Fruit fly (Drosophila melanogaster): ENCODE data around the gene lsn.
A peak's percentile ranks its signal among the peaks of the same experiment; 100 is the strongest.

lsn gene

dm6 chr3R:21838505-21838956 lies 26.4 kb upstream of the lsn start (continued):
- TF ChIP-seq CG2129 (GFP tag; IDR thresholded peaks at IDR 0.05; ENCODE audit: partially characterized antibody): no peak
- no peak for TF ChIP-seq ash1 (GFP tag; optimal IDR thresholded peaks at IDR 0.05)
- no peak for TF ChIP-seq Lim3 (GFP tag; IDR thresholded peaks at IDR 0.05)
- TF ChIP-seq CG15073 (GFP tag; optimal IDR thresholded peaks at IDR 0.05): no peak
- no peak for TF ChIP-seq ase (GFP tag; IDR thresholded peaks at IDR 0.05)
- no peak for TF ChIP-seq CG10274 (GFP tag; optimal IDR thresholded peaks at IDR 0.05)
- no peak for TF ChIP-seq exex (tag; optimal IDR thresholded peaks at IDR 0.05)
- no peak for TF ChIP-seq CG5180 (GFP tag; optimal IDR thresholded peaks at IDR 0.05)
- TF ChIP-seq zfh1 (GFP tag; IDR thresholded peaks at IDR 0.05): no peak
- no peak for TF ChIP-seq HmgZ (tag; optimal IDR thresholded peaks at IDR 0.05)
- TF ChIP-seq vvl (GFP tag; IDR thresholded peaks at IDR 0.05): peak; percentile 26; the same call in 1 of the 2 replicates
- TF ChIP-seq pfk (GFP tag; optimal IDR thresholded peaks at IDR 0.05): no peak
- TF ChIP-seq lbe (GFP tag; optimal IDR thresholded peaks at IDR 0.05): peak; percentile 24
- 0 out of 2 replicates have a peak, but pooled peaks have one; percentile 8 for TF ChIP-seq CG32767 (GFP tag; IDR thresholded peaks at IDR 0.05)
- 0 out of 2 replicates have a peak, but pooled peaks have one; percentile 11 for TF ChIP-seq ranshi (GFP tag; IDR thresholded peaks at IDR 0.05)
- no peak for TF ChIP-seq abd-A (tag; optimal IDR thresholded peaks at IDR 0.05)
- TF ChIP-seq CG10979 (tag; optimal IDR thresholded peaks at IDR 0.05): peak; percentile 13
- no peak for TF ChIP-seq CG30431 (GFP tag; optimal IDR thresholded peaks at IDR 0.05)
- TF ChIP-seq CG1602 (GFP tag; optimal IDR thresholded peaks at IDR 0.05): peak; percentile 8
- TF ChIP-seq ap (GFP tag; IDR thresholded peaks at IDR 0.05): no peak
- no peak for TF ChIP-seq CG12219 (GFP tag; optimal IDR thresholded peaks at IDR 0.05)
- no peak for TF ChIP-seq Bteb2 (GFP tag; optimal IDR thresholded peaks at IDR 0.05)
- TF ChIP-seq Deaf1 (tag; optimal IDR thresholded peaks at IDR 0.05): no peak
- TF ChIP-seq CoRest (tag; optimal IDR thresholded peaks at IDR 0.05): peak; percentile 58
- TF ChIP-seq CG9437 (GFP tag; optimal IDR thresholded peaks at IDR 0.05): peak; percentile 58
- TF ChIP-seq dysf (GFP tag; IDR thresholded peaks at IDR 0.05): peak; percentile 40; the same call in 1 of the 3 replicates
- TF ChIP-seq oc (tag; optimal IDR thresholded peaks at IDR 0.05): no peak
- no peak for TF ChIP-seq CG3726 (GFP tag; IDR thresholded peaks at IDR 0.05)
- peak; percentile 46 for TF ChIP-seq CG30403 (GFP tag; optimal IDR thresholded peaks at IDR 0.05)
- peak; percentile 29 for TF ChIP-seq CG2712 (tag; optimal IDR thresholded peaks at IDR 0.05)
- TF ChIP-seq ci (GFP tag; IDR thresholded peaks at IDR 0.05): no peak
- peak; percentile 51 for TF ChIP-seq Atf-2 (GFP tag; optimal IDR thresholded peaks at IDR 0.05)
- TF ChIP-seq org-1 (GFP tag; optimal IDR thresholded peaks at IDR 0.05): peak; percentile 60
- no peak for TF ChIP-seq CG14441 (GFP tag; IDR thresholded peaks at IDR 0.05)
- no peak for TF ChIP-seq HLH54F (GFP tag; optimal IDR thresholded peaks at IDR 0.05)
- TF ChIP-seq pum (GFP tag; optimal IDR thresholded peaks at IDR 0.05): peak; percentile 39
- peak; percentile 42 for TF ChIP-seq CG7556 (GFP tag; optimal IDR thresholded peaks at IDR 0.05)
- peak; percentile 7 for TF ChIP-seq CG1647 (GFP tag; optimal IDR thresholded peaks at IDR 0.05)
- TF ChIP-seq CG8388 (GFP tag; optimal IDR thresholded peaks at IDR 0.05): peak; percentile 18
- TF ChIP-seq disco-r (GFP tag; optimal IDR thresholded peaks at IDR 0.05): no peak
- TF ChIP-seq eyg (GFP tag; optimal IDR thresholded peaks at IDR 0.05): no peak
- TF ChIP-seq sens-2 (GFP tag; IDR thresholded peaks at IDR 0.05): no peak
- no peak for TF ChIP-seq crol (GFP tag; IDR thresholded peaks at IDR 0.05)
- TF ChIP-seq CrebB (tag; optimal IDR thresholded peaks at IDR 0.05): no peak
- TF ChIP-seq CG5245 (GFP tag; optimal IDR thresholded peaks at IDR 0.05): no peak
- TF ChIP-seq Bgb (GFP tag; IDR thresholded peaks at IDR 0.05; ENCODE audit: partially characterized antibody): no peak
- TF ChIP-seq CG3163 (GFP tag; optimal IDR thresholded peaks at IDR 0.05): no peak
- peak; percentile 65 for TF ChIP-seq CG18262 (tag; optimal IDR thresholded peaks at IDR 0.05)
- TF ChIP-seq CG6254 (GFP tag; optimal IDR thresholded peaks at IDR 0.05): no peak
- peak; percentile 45 for TF ChIP-seq CG7839 (tag; optimal IDR thresholded peaks at IDR 0.05)
- TF ChIP-seq CG12659 (GFP tag; optimal IDR thresholded peaks at IDR 0.05): peak; percentile 17
- TF ChIP-seq trh (GFP tag; optimal IDR thresholded peaks at IDR 0.05): no peak
